Fruit fly (Drosophila melanogaster) whole organism: ENCODE results near the gene Nplp3.

Experiments
- Dll ChIP-seq: fragments of >200 bp; optimal IDR thresholded peaks from 2 replicates; lab custom pipeline; 2017
- psq ChIP-seq: fragments of >200 bp; optimal IDR thresholded peaks from 2 replicates; lab custom pipeline; 2017

DNA sequence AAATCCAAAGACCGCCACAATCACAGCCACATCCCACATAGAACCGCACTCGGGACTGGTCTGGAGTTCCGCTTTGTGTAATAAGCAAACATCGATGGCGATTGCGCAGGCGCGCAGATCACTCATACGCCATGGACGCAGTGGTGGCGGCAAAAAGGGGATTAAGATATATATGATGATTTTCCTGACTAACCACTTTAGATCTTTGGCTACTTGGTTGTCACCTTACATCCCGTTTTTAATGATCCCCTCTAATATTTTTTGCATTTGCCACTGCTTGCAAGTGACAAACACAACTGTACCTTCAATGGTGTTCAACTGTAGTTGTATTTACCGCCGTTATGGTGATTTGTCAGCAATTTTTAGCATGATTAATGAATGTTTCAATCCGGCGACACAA is 7.9 kb upstream of the Nplp3 start:
- no peak for TF ChIP-seq psq (lab: Kevin White, UChicago)
- TF ChIP-seq Dll (lab: Kevin White, UChicago), result no peak
